Fruit fly (Drosophila melanogaster) whole organism, prepupa: ENCODE measurements around the gene S6kII.

Experiments used
- CG8319 ChIP-seq: fragments of 200-800 bp; sonication (Bioruptor generic); optimal IDR thresholded peaks from 3 replicates; lab custom pipeline; 2016; ENCODE audit warnings: missing biosample characterization, missing genetic modification characterization
- Met ChIP-seq: fragments of 200-800 bp; sonication (Bioruptor generic); optimal IDR thresholded peaks from 3 replicates; lab custom pipeline; 2016; ENCODE audit warnings: missing biosample characterization, missing genetic modification characterization
- ss ChIP-seq, 2 experiments: fragments of 200-800 bp; sonication (Bioruptor generic); optimal IDR thresholded peaks; 2 replicates in 1 of 2; 3 replicates in 1 of 2; lab custom pipeline; 2017 to 2018; ENCODE audit warnings: mild to moderate bottlenecking in 2 of 2, missing biosample characterization in 2 of 2, missing genetic modification characterization in 2 of 2, moderate library complexity in 1 of 2

DNA sequence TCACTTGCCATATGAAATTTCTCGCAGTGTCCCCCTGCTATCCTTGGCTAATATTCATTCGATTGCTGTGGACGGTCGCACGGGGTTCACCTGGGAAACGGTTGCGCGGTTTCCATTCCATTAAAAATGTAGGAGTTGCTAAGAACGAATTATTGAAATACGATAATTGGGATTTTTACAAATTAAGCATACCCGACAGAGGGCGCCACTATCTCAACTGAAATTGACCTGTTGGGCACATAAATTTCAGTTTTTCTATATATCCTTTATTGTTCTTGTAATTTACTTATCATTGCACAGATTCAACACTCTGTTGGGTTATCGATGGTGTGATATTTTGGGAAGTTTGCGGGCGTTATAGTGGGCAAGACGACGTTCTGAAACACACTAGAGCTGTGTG lies 14.9 kb downstream of the S6kII start:
- TF ChIP-seq CG8319 (no peak), Met (GFP tag; lab: Kevin White, UChicago) (no peak), ss (GFP tag; optimal IDR thresholded peaks at IDR 0.05; lab: Kevin White, UChicago) (no peak)
